Worm (Caenorhabditis elegans) whole organism, L1 larva: Measurements from ENCODE around the gene spp-26.

Experiments used
- F16B12.6 ChIP-seq: fragments of 150-350 bp; optimal IDR thresholded peaks from 2 replicates; lab custom pipeline; 2014; ENCODE audit warnings: missing biosample characterization, missing genetic modification characterization
- Y116A8C.19 ChIP-seq: sonication (generic microtip); optimal IDR thresholded peaks from 2 replicates; lab custom pipeline; 2016; ENCODE audit warnings: missing compliant biosample characterization, missing genetic modification characterization, borderline replicate concordance
- aha-1 ChIP-seq: fragments of 150-350 bp; optimal IDR thresholded peaks from 2 replicates; lab custom pipeline; 2014; ENCODE audit warnings: missing biosample characterization, missing genetic modification characterization
- alr-1 ChIP-seq: fragments of 200-800 bp; sonication (Bioruptor generic); optimal IDR thresholded peaks from 2 replicates; lab custom pipeline; 2018; ENCODE audit warnings: borderline replicate concordance, mild to moderate bottlenecking, missing genetic modification characterization, missing compliant biosample characterization
- blmp-1 ChIP-seq: fragments of 150-350 bp; optimal IDR thresholded peaks from 2 replicates; lab custom pipeline; 2014; ENCODE audit warnings: missing biosample characterization, missing genetic modification characterization
- ceh-63 ChIP-seq: fragments of 200-800 bp; sonication (Bioruptor generic); optimal IDR thresholded peaks from 2 replicates; lab custom pipeline; 2018; ENCODE audit warnings: mild to moderate bottlenecking, missing genetic modification characterization, missing compliant biosample characterization
- ceh-90 ChIP-seq: sonication (generic microtip); optimal IDR thresholded peaks from 2 replicates; lab custom pipeline; 2016; ENCODE audit warnings: missing genetic modification characterization, missing compliant biosample characterization
- ces-1 ChIP-seq: fragments of 150-350 bp; optimal IDR thresholded peaks from 2 replicates; lab custom pipeline; 2014; ENCODE audit warnings: missing biosample characterization, missing genetic modification reagents, missing genetic modification characterization
- dpl-1 ChIP-seq, 3 experiments: fragments of 150-350 bp in 2 of 3; sonication (generic microtip) in 1 of 3; optimal IDR thresholded peaks; 2 replicates each; lab custom pipeline; 2014 to 2017; ENCODE audit warnings: missing biosample characterization in 3 of 3, missing genetic modification characterization in 3 of 3, missing genetic modification reagents in 3 of 3
- efl-1 ChIP-seq, 4 experiments: fragments of 150-350 bp; optimal IDR thresholded peaks in 3 of 4; peaks in 1 of 4; 1 replicate in 1 of 4; 2 replicates in 3 of 4; lab custom pipeline; 2014; ENCODE audit warnings: missing biosample characterization in 2 of 4, missing genetic modification characterization in 2 of 4, missing genetic modification reagents in 2 of 4
- efl-3 ChIP-seq: fragments of 200-800 bp; sonication (Bioruptor generic); optimal IDR thresholded peaks from 2 replicates; lab custom pipeline; 2018; ENCODE audit warnings: mild to moderate bottlenecking, missing genetic modification characterization, missing compliant biosample characterization
- egl-13 ChIP-seq: sonication (generic microtip); optimal IDR thresholded peaks from 2 replicates; lab custom pipeline; 2016; ENCODE audit warnings: missing genotype, missing genetic modification reagents, missing genetic modification characterization, missing compliant biosample characterization
- elt-3 ChIP-seq, 6 experiments: fragments of 150-350 bp in 1 of 6; sonication (generic microtip); optimal IDR thresholded peaks; 2 replicates each; lab custom pipeline; 2017 to 2018; ENCODE audit warnings: missing biosample characterization in 6 of 6, missing genetic modification characterization in 6 of 6, inconsistent platforms in 1 of 6
- fkh-10 ChIP-seq: sonication (generic microtip); optimal IDR thresholded peaks from 2 replicates; lab custom pipeline; 2017; ENCODE audit warnings: missing biosample characterization, missing genetic modification reagents, missing genetic modification characterization
- fkh-4 ChIP-seq: sonication (generic microtip); optimal IDR thresholded peaks from 2 replicates; lab custom pipeline; 2016; ENCODE audit warnings: missing compliant biosample characterization, missing genetic modification characterization, borderline replicate concordance
- fos-1 ChIP-seq: fragments of 150-350 bp; optimal IDR thresholded peaks from 2 replicates; lab custom pipeline; 2014; ENCODE audit warnings: missing biosample characterization, missing genetic modification characterization
- hlh-17 ChIP-seq: fragments of 200-800 bp; sonication (Bioruptor generic); optimal IDR thresholded peaks from 2 replicates; lab custom pipeline; 2018; ENCODE audit warnings: missing genetic modification characterization, mild to moderate bottlenecking, missing compliant biosample characterization, moderate library complexity, borderline replicate concordance
- hlh-4 ChIP-seq: sonication (generic microtip); optimal IDR thresholded peaks from 2 replicates; lab custom pipeline; 2016; ENCODE audit warnings: mild to moderate bottlenecking, missing genetic modification characterization, missing compliant biosample characterization
- hpl-2 ChIP-seq: fragments of 150-350 bp; optimal IDR thresholded peaks from 2 replicates; lab custom pipeline; 2014; ENCODE audit warnings: missing biosample characterization, missing genetic modification reagents, missing genetic modification characterization
- lin-13 ChIP-seq: fragments of 150-350 bp; optimal IDR thresholded peaks from 2 replicates; lab custom pipeline; 2014; ENCODE audit warnings: missing biosample characterization, missing genetic modification reagents, missing genetic modification characterization
- lin-14 ChIP-seq: fragments of 200-800 bp; sonication (Bioruptor generic); optimal IDR thresholded peaks from 2 replicates; lab custom pipeline; 2018; ENCODE audit warnings: mild to moderate bottlenecking, missing genetic modification characterization, moderate library complexity, missing compliant biosample characterization
- lin-15B ChIP-seq: fragments of 150-350 bp; sonication (generic microtip); optimal IDR thresholded peaks from 3 replicates; lab custom pipeline; 2014; ENCODE audit warnings: missing biosample characterization, missing genetic modification characterization
- lin-35 ChIP-seq, 2 experiments: fragments of 150-350 bp; optimal IDR thresholded peaks; 2 replicates each; lab custom pipeline; 2014; ENCODE audit warnings: missing biosample characterization in 2 of 2, missing genetic modification characterization in 2 of 2, missing genetic modification reagents in 2 of 2
- lin-39 ChIP-seq: fragments of 150-350 bp; optimal IDR thresholded peaks from 2 replicates; lab custom pipeline; 2014; ENCODE audit warnings: missing biosample characterization, missing genetic modification reagents, missing genetic modification characterization
- lir-3 ChIP-seq: sonication (generic microtip); optimal IDR thresholded peaks from 2 replicates; lab custom pipeline; 2016; ENCODE audit warnings: mild to moderate bottlenecking, missing genetic modification characterization, moderate library complexity, missing compliant biosample characterization; ENCODE audit not compliant: poor library complexity
- mab-9 ChIP-seq: fragments of 200-800 bp; sonication (Bioruptor generic); IDR thresholded peaks from 2 replicates; pipeline ENCODE4 v1.3.6; 2022; ENCODE audit warnings: missing genetic modification reagents, missing genetic modification characterization, missing compliant biosample characterization
- mdl-1 ChIP-seq, 2 experiments: fragments of 150-350 bp; optimal IDR thresholded peaks; 2 replicates each; lab custom pipeline; 2014 to 2017; ENCODE audit warnings: missing biosample characterization in 2 of 2, missing genetic modification characterization in 2 of 2, inconsistent platforms in 1 of 2
- nhr-237 ChIP-seq: fragments of 150-350 bp; optimal IDR thresholded peaks from 2 replicates; lab custom pipeline; 2014; ENCODE audit warnings: missing biosample characterization, missing genetic modification characterization
- nhr-47 ChIP-seq: sonication (generic microtip); optimal IDR thresholded peaks from 2 replicates; lab custom pipeline; 2016; ENCODE audit warnings: mild to moderate bottlenecking, missing genetic modification characterization, moderate library complexity, missing compliant biosample characterization
- nhr-76 ChIP-seq: sonication (generic microtip); optimal IDR thresholded peaks from 2 replicates; lab custom pipeline; 2017; ENCODE audit warnings: missing biosample characterization, missing genetic modification characterization
- nhr-84 ChIP-seq: sonication (generic microtip); optimal IDR thresholded peaks from 2 replicates; lab custom pipeline; 2017; ENCODE audit warnings: missing biosample characterization, missing genetic modification characterization
- nhr-90 ChIP-seq: sonication (generic microtip); optimal IDR thresholded peaks from 2 replicates; lab custom pipeline; 2016; ENCODE audit warnings: mild to moderate bottlenecking, missing genetic modification characterization, missing compliant biosample characterization; ENCODE audit not compliant: poor library complexity
- pag-3 ChIP-seq: sonication (generic microtip); optimal IDR thresholded peaks from 2 replicates; lab custom pipeline; 2017; ENCODE audit warnings: missing genetic modification characterization, mild to moderate bottlenecking, missing compliant biosample characterization, antibody characterized with exemption, borderline replicate concordance; ENCODE audit not compliant: insufficient read depth
- pax-3 ChIP-seq: fragments of 200-800 bp; sonication (Bioruptor generic); optimal IDR thresholded peaks from 2 replicates; lab custom pipeline; 2018; ENCODE audit warnings: mild to moderate bottlenecking, missing genetic modification characterization, moderate library complexity, missing compliant biosample characterization
- pqm-1 ChIP-seq: sonication (generic microtip); optimal IDR thresholded peaks from 3 replicates; lab custom pipeline; 2017; ENCODE audit warnings: missing biosample characterization, missing genetic modification characterization
- snpc-4 ChIP-seq: fragments of 150-350 bp; optimal IDR thresholded peaks from 2 replicates; lab custom pipeline; 2014; ENCODE audit warnings: missing biosample characterization, missing genetic modification characterization
- sptf-1 ChIP-seq: fragments of 150-350 bp; optimal IDR thresholded peaks from 2 replicates; lab custom pipeline; 2014; ENCODE audit warnings: missing biosample characterization, missing genetic modification characterization
- sup-37 ChIP-seq: fragments of 200-800 bp; sonication (Bioruptor generic); optimal IDR thresholded peaks from 2 replicates; lab custom pipeline; 2018; ENCODE audit warnings: mild to moderate bottlenecking, missing genetic modification characterization, missing compliant biosample characterization
- unc-30 ChIP-seq: sonication (generic microtip); optimal IDR thresholded peaks from 2 replicates; lab custom pipeline; 2017; ENCODE audit warnings: missing biosample characterization, missing genetic modification characterization
- vab-15 ChIP-seq: sonication (generic microtip); optimal IDR thresholded peaks from 2 replicates; lab custom pipeline; 2017; ENCODE audit warnings: missing genotype, mild to moderate bottlenecking, missing genetic modification characterization, missing compliant biosample characterization
- zag-1 ChIP-seq: fragments of 150-350 bp; optimal IDR thresholded peaks from 2 replicates; lab custom pipeline; 2014; ENCODE audit warnings: missing biosample characterization, missing genetic modification characterization
- ztf-11 ChIP-seq, 2 experiments: sonication (generic microtip); optimal IDR thresholded peaks; 2 replicates each; lab custom pipeline; 2016 to 2017; ENCODE audit warnings: missing genetic modification characterization in 2 of 2, missing biosample characterization in 1 of 2, missing compliant biosample characterization in 1 of 2
- ztf-4 ChIP-seq: fragments of 150-350 bp; optimal IDR thresholded peaks from 2 replicates; lab custom pipeline; 2014; ENCODE audit warnings: missing biosample characterization, missing genetic modification characterization

The spp-26 gene

DNA sequence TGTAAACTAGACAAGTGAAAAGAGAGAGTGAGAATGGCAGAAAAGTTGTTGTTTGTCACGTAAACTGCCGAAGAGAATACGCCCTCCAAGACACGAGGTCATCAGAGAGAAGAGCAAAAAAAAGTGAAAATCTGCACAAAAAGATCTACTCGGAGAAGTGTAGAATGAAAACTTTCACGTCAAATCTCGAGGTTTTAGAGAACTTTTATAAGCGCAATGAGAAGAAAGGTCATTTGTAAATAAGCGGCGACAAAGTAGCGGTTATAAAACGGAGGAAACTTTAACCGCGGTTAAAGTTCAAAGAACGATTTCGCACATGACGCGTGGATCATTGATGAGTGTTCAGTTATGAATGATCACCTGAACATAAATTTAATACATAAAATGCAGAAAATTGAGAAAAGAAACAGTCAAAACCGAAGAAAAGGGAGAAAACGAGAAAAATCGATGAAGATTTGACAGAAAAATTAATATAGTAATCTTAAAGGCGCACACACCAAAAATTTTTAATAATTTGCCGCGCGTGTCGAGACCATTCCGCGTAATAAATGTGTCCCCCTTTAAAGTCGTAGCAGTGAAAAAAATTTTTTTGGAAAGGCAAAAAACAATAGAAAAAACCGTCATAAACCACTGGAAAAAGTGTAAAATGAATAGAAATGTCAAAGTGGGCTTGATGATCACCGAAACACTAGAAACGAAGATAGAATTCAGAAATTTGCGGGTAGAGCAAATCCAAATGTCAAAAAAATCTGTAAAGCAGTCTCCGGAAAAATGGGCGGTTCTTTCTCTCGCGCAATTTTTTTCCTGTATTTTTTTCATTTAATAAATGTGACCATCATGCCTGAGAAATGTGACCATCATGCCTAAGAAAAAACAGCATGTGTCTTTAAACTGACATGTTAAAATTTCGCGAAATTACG lies 41.4 kb downstream of the spp-26 start (continued):
- no peak for TF ChIP-seq dpl-1 (GFP tag; optimal IDR thresholded peaks at IDR 0.05; lab: Kevin White, UChicago)
- peak; percentile 51 for TF ChIP-seq ztf-4 (tag; lab: Kevin White, UChicago)
- TF ChIP-seq ces-1, result no peak
- TF ChIP-seq nhr-237 (tag; lab: Kevin White, UChicago), result no peak
- no peak for TF ChIP-seq ceh-90 (tag; lab: Kevin White, UChicago)
- no peak for TF ChIP-seq hlh-17 (GFP tag; lab: Kevin White, UChicago)
- no peak for TF ChIP-seq sptf-1 (tag; lab: Kevin White, UChicago)
- TF ChIP-seq sup-37 (GFP tag; lab: Kevin White, UChicago), result no peak
- peak; percentile 49 for TF ChIP-seq aha-1 (tag; lab: Kevin White, UChicago)
- peak; percentile 40 for TF ChIP-seq nhr-90 (tag; lab: Kevin White, UChicago)
- peak; percentile 84 for TF ChIP-seq lin-14 (GFP tag; lab: Kevin White, UChicago)
- TF ChIP-seq elt-3 (tag; optimal IDR thresholded peaks at IDR 0.05; lab: Kevin White, UChicago), result peak in 2 of 6 experiments; percentile 55 to 72
- peak; percentile 5 for TF ChIP-seq lir-3 (tag; lab: Kevin White, UChicago)
- TF ChIP-seq unc-30, result no peak
- no peak for TF ChIP-seq nhr-47 (tag; lab: Kevin White, UChicago)
- peak; percentile 82 for TF ChIP-seq blmp-1 (tag; lab: Kevin White, UChicago)
- no peak for TF ChIP-seq lin-39
- peak; percentile 77 for TF ChIP-seq pag-3 (tag; lab: Kevin White, UChicago)

DNA sequence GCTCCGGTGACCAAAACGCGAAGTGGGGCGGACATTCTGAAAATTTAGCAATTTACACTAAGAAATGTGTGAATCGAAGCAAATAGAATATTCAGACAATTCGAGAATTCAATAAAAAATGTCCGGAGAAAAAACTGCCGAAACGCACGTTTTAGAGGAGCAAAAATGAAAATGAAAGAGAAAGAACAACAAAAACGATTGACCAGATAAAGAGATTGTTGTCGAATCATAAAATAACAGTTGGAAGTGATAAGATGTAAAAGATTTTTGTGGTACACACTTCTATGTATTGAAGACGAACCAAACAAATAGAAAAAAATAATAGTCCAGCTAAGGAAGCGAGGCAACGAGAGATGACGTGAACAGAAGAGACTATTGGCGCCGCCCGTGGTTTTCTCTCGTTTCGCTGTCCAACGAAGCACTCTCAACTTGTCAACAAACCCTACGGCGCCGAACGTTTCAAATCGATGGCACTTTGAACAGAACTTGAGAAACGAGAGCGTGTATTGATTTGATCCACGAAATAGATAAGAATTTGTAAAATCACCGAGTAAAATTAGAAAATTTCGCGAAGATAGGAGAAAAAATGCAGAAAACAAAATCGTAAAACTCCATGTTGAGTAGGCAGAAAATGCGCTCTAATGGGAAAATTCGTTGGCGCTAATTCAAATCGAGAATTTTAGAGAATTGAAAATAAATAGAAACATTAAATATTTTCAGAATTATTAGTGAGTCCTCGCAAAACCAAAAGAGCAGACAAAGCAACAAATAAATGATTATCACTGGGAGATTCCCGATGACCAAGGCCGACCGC lies 42.3 kb downstream of the spp-26 start, which contains the start of gene mdh-1:
TSS of gene mdh-1 (minus strand) at position 36 of the 814 bp plus-strand sequence.
- TF ChIP-seq mab-9 (GFP tag; lab: Robert Waterston, UW), result no peak
- TF ChIP-seq lin-35 (GFP tag; optimal IDR thresholded peaks at IDR 0.05; lab: Kevin White, UChicago), result peak; percentile 30 to 71
- no peak for TF ChIP-seq vab-15 (tag; lab: Kevin White, UChicago)
- no peak for TF ChIP-seq fkh-4 (tag; lab: Kevin White, UChicago)
- no peak for TF ChIP-seq lir-3 (tag; lab: Kevin White, UChicago)
- peak; percentile 13 for TF ChIP-seq nhr-47 (tag; lab: Kevin White, UChicago)
- no peak for TF ChIP-seq alr-1 (tag; lab: Kevin White, UChicago)
- TF ChIP-seq lin-39, result no peak
- no peak for TF ChIP-seq Y116A8C.19 (tag; lab: Kevin White, UChicago)
- peak in 1 of 2 experiments; percentile 75 for TF ChIP-seq efl-1 (optimal IDR thresholded peaks at IDR 0.05; lab: Kevin White, UChicago)
- peak; percentile 72 to 96 for TF ChIP-seq efl-1 (GFP tag; optimal IDR thresholded peaks at IDR 0.05 in 1 of 2; lab: Kevin White, UChicago)
- peak; percentile 58 for TF ChIP-seq lin-14 (GFP tag; lab: Kevin White, UChicago)
- TF ChIP-seq egl-13 (tag; lab: Kevin White, UChicago), result no peak
- no peak for TF ChIP-seq nhr-237 (tag; lab: Kevin White, UChicago)
- no peak for TF ChIP-seq ceh-63 (GFP tag; lab: Kevin White, UChicago)
- TF ChIP-seq fos-1, result no peak
- TF ChIP-seq pqm-1 (tag; lab: Kevin White, UChicago), result no peak
- no peak for TF ChIP-seq hpl-2 (GFP tag; lab: Kevin White, UChicago)
- no peak for TF ChIP-seq pag-3 (tag; lab: Kevin White, UChicago)
- TF ChIP-seq hlh-4 (tag; lab: Kevin White, UChicago), result no peak
- TF ChIP-seq zag-1, result no peak
- no peak for TF ChIP-seq lin-13 (GFP tag; lab: Kevin White, UChicago)
- TF ChIP-seq efl-3 (GFP tag; lab: Kevin White, UChicago), result no peak
- TF ChIP-seq F16B12.6 (tag; lab: Kevin White, UChicago), result no peak
- no peak for TF ChIP-seq nhr-84 (tag; lab: Kevin White, UChicago)
- TF ChIP-seq snpc-4 (tag; lab: Kevin White, UChicago), result no peak
- TF ChIP-seq nhr-76 (tag; lab: Kevin White, UChicago), result no peak
- no peak for TF ChIP-seq ztf-11 (tag; optimal IDR thresholded peaks at IDR 0.05; lab: Kevin White, UChicago)
- no peak for TF ChIP-seq sup-37 (GFP tag; lab: Kevin White, UChicago)
- no peak for TF ChIP-seq fkh-10 (GFP tag; lab: Kevin White, UChicago)
- TF ChIP-seq mdl-1 (tag; optimal IDR thresholded peaks at IDR 0.05; lab: Kevin White, UChicago), result no peak
- TF ChIP-seq ztf-4 (tag; lab: Kevin White, UChicago), result no peak
- TF ChIP-seq blmp-1 (tag; lab: Kevin White, UChicago), result peak; percentile 62
- no peak for TF ChIP-seq sptf-1 (tag; lab: Kevin White, UChicago)
- TF ChIP-seq ceh-90 (tag; lab: Kevin White, UChicago), result no peak
- TF ChIP-seq lin-15B (tag; lab: Kevin White, UChicago), result no peak
- peak; percentile 11 for TF ChIP-seq pax-3
